Worm (Caenorhabditis elegans): ENCODE data around the gene T08G5.15.

DNA sequence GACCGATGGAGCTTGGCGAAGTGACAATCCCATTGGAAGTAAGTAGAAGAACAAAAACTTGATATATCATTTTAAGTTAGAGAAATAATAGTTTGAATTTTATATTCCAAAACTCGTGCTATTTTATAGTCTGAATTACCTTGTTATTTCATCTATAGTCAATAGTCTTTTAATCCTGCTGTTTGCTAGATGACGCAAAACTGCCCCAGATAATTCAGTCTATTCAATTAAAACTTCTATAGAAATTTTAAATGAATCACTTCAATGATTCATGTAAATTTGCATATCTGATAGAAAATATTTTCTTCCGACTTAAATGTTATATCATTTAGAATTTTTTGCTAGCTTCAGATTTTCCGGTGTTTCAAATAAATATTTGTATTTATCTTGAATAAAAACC, at the start of gene T08G5.15:
- TF ChIP-seq ceh-27 (GFP tag; optimal IDR thresholded peaks at IDR 0.05) (no peak), ceh-40 (GFP tag; IDR thresholded peaks at IDR 0.05) (no peak), B0336.3 (GFP tag; IDR thresholded peaks at IDR 0.05) (no peak), C06A6.2 (GFP tag; conservative IDR thresholded peaks at IDR 0.05) (no peak), cebp-1 (GFP tag; IDR thresholded peaks at IDR 0.05) (no peak), cebp-1 (tag; optimal IDR thresholded peaks at IDR 0.05) (no peak), snpc-4 (GFP tag; optimal IDR thresholded peaks at IDR 0.05) (no peak), snpc-4 (tag; optimal IDR thresholded peaks at IDR 0.05) (no peak), madf-10 (tag; optimal IDR thresholded peaks at IDR 0.05) (no peak), rec-8 (tag; optimal IDR thresholded peaks at IDR 0.05) (no peak), dpl-1 (GFP tag; optimal IDR thresholded peaks at IDR 0.05) (no peak), dox-1 (GFP tag; IDR thresholded peaks at IDR 0.05) (no peak)
